Worm (Caenorhabditis elegans) whole organism, L1 larva: Measurements from ENCODE around the gene sups-1.
A peak's percentile ranks its signal among the peaks of the same experiment; 100 is the strongest.

Experiments
- C04F5.9 ChIP-seq: sonication (generic microtip); optimal IDR thresholded peaks from 2 replicates; lab custom pipeline; 2016; ENCODE audit warnings: missing genetic modification characterization, missing compliant biosample characterization
- C16A3.4 ChIP-seq: fragments of 150-350 bp; optimal IDR thresholded peaks from 2 replicates; lab custom pipeline; 2014; ENCODE audit warnings: missing biosample characterization, missing genetic modification characterization
- Y116A8C.19 ChIP-seq: sonication (generic microtip); optimal IDR thresholded peaks from 2 replicates; lab custom pipeline; 2016; ENCODE audit warnings: missing compliant biosample characterization, missing genetic modification characterization, borderline replicate concordance
- aha-1 ChIP-seq: fragments of 150-350 bp; optimal IDR thresholded peaks from 2 replicates; lab custom pipeline; 2014; ENCODE audit warnings: missing biosample characterization, missing genetic modification characterization
- blmp-1 ChIP-seq: fragments of 150-350 bp; optimal IDR thresholded peaks from 2 replicates; lab custom pipeline; 2014; ENCODE audit warnings: missing biosample characterization, missing genetic modification characterization
- ceh-8 ChIP-seq: fragments of 200-800 bp; sonication (Bioruptor generic); optimal IDR thresholded peaks from 2 replicates; lab custom pipeline; 2018; ENCODE audit warnings: mild to moderate bottlenecking, missing genetic modification characterization, moderate library complexity, missing compliant biosample characterization
- ceh-82 ChIP-seq, 3 experiments: fragments of 150-350 bp in 1 of 3; sonication (generic microtip) in 2 of 3; optimal IDR thresholded peaks; 2 replicates each; lab custom pipeline; 2014 to 2017; ENCODE audit warnings: missing biosample characterization in 3 of 3, missing genetic modification characterization in 3 of 3
- ceh-90 ChIP-seq: sonication (generic microtip); optimal IDR thresholded peaks from 2 replicates; lab custom pipeline; 2016; ENCODE audit warnings: missing genetic modification characterization, missing compliant biosample characterization
- ces-1 ChIP-seq: fragments of 150-350 bp; optimal IDR thresholded peaks from 2 replicates; lab custom pipeline; 2014; ENCODE audit warnings: missing biosample characterization, missing genetic modification reagents, missing genetic modification characterization
- egl-13 ChIP-seq: sonication (generic microtip); optimal IDR thresholded peaks from 2 replicates; lab custom pipeline; 2016; ENCODE audit warnings: missing genotype, missing genetic modification reagents, missing genetic modification characterization, missing compliant biosample characterization
- egl-27 ChIP-seq, 2 experiments: fragments of 150-350 bp in 1 of 2; sonication (generic microtip); optimal IDR thresholded peaks; 3 replicates each; lab custom pipeline; 2017 to 2018; ENCODE audit warnings: missing biosample characterization in 2 of 2, missing genetic modification characterization in 2 of 2, missing genetic modification reagents in 2 of 2
- elt-3 ChIP-seq, 6 experiments: fragments of 150-350 bp in 1 of 6; sonication (generic microtip); optimal IDR thresholded peaks; 2 replicates each; lab custom pipeline; 2017 to 2018; ENCODE audit warnings: missing biosample characterization in 6 of 6, missing genetic modification characterization in 6 of 6, inconsistent platforms in 1 of 6
- ets-5 ChIP-seq: fragments of 200-800 bp; sonication (Bioruptor generic); IDR thresholded peaks from 2 replicates; pipeline ENCODE4 v1.3.6; 2022; ENCODE audit warnings: missing genetic modification characterization, missing compliant biosample characterization
- fkh-4 ChIP-seq: sonication (generic microtip); optimal IDR thresholded peaks from 2 replicates; lab custom pipeline; 2016; ENCODE audit warnings: missing compliant biosample characterization, missing genetic modification characterization, borderline replicate concordance
- fos-1 ChIP-seq: fragments of 150-350 bp; optimal IDR thresholded peaks from 2 replicates; lab custom pipeline; 2014; ENCODE audit warnings: missing biosample characterization, missing genetic modification characterization
- grh-1 ChIP-seq: fragments of 200-800 bp; sonication (Bioruptor generic); IDR thresholded peaks from 2 replicates; pipeline ENCODE4 v1.3.6; 2022; ENCODE audit warnings: missing genetic modification reagents, missing genetic modification characterization, missing compliant biosample characterization
- hlh-4 ChIP-seq: sonication (generic microtip); optimal IDR thresholded peaks from 2 replicates; lab custom pipeline; 2016; ENCODE audit warnings: mild to moderate bottlenecking, missing genetic modification characterization, missing compliant biosample characterization
- hpl-2 ChIP-seq: fragments of 150-350 bp; optimal IDR thresholded peaks from 2 replicates; lab custom pipeline; 2014; ENCODE audit warnings: missing biosample characterization, missing genetic modification reagents, missing genetic modification characterization
- jun-1 ChIP-seq: fragments of 150-350 bp; optimal IDR thresholded peaks from 2 replicates; lab custom pipeline; 2014; ENCODE audit warnings: missing biosample characterization, missing genetic modification reagents, missing genetic modification characterization
- lin-13 ChIP-seq: fragments of 150-350 bp; optimal IDR thresholded peaks from 2 replicates; lab custom pipeline; 2014; ENCODE audit warnings: missing biosample characterization, missing genetic modification reagents, missing genetic modification characterization
- lin-14 ChIP-seq: fragments of 200-800 bp; sonication (Bioruptor generic); optimal IDR thresholded peaks from 2 replicates; lab custom pipeline; 2018; ENCODE audit warnings: mild to moderate bottlenecking, missing genetic modification characterization, moderate library complexity, missing compliant biosample characterization
- lin-15B ChIP-seq: fragments of 150-350 bp; sonication (generic microtip); optimal IDR thresholded peaks from 3 replicates; lab custom pipeline; 2014; ENCODE audit warnings: missing biosample characterization, missing genetic modification characterization
- lir-3 ChIP-seq: sonication (generic microtip); optimal IDR thresholded peaks from 2 replicates; lab custom pipeline; 2016; ENCODE audit warnings: mild to moderate bottlenecking, missing genetic modification characterization, moderate library complexity, missing compliant biosample characterization; ENCODE audit not compliant: poor library complexity
- lsy-2 ChIP-seq, 2 experiments: fragments of 150-350 bp; optimal IDR thresholded peaks; 2 replicates each; lab custom pipeline; 2014; ENCODE audit warnings: missing biosample characterization in 2 of 2, missing genetic modification characterization in 2 of 2
- mab-9 ChIP-seq: fragments of 200-800 bp; sonication (Bioruptor generic); IDR thresholded peaks from 2 replicates; pipeline ENCODE4 v1.3.6; 2022; ENCODE audit warnings: missing genetic modification reagents, missing genetic modification characterization, missing compliant biosample characterization
- mef-2 ChIP-seq: fragments of 150-350 bp; optimal IDR thresholded peaks from 2 replicates; lab custom pipeline; 2014; ENCODE audit warnings: missing biosample characterization, missing genetic modification characterization
- mep-1 ChIP-seq: fragments of 150-350 bp; optimal IDR thresholded peaks from 2 replicates; lab custom pipeline; 2014; ENCODE audit warnings: missing biosample characterization, missing genetic modification characterization
- nhr-11 ChIP-seq: fragments of 150-350 bp; optimal IDR thresholded peaks from 2 replicates; lab custom pipeline; 2014; ENCODE audit warnings: missing biosample characterization, missing genetic modification characterization
- nhr-12 ChIP-seq: sonication (generic microtip); optimal IDR thresholded peaks from 2 replicates; lab custom pipeline; 2017; ENCODE audit warnings: missing biosample characterization, missing genetic modification characterization
- nhr-20 ChIP-seq: sonication (generic microtip); optimal IDR thresholded peaks from 2 replicates; lab custom pipeline; 2016; ENCODE audit warnings: mild to moderate bottlenecking, missing genetic modification characterization, missing compliant biosample characterization
- nhr-237 ChIP-seq: fragments of 150-350 bp; optimal IDR thresholded peaks from 2 replicates; lab custom pipeline; 2014; ENCODE audit warnings: missing biosample characterization, missing genetic modification characterization
- nhr-28 ChIP-seq: fragments of 150-350 bp; optimal IDR thresholded peaks from 2 replicates; lab custom pipeline; 2014; ENCODE audit warnings: missing biosample characterization, missing genetic modification characterization
- nhr-71 ChIP-seq: sonication (generic microtip); optimal IDR thresholded peaks from 2 replicates; lab custom pipeline; 2016; ENCODE audit warnings: mild to moderate bottlenecking, missing genetic modification characterization, moderate library complexity, missing compliant biosample characterization
- nhr-77 ChIP-seq: fragments of 150-350 bp; optimal IDR thresholded peaks from 2 replicates; lab custom pipeline; 2014; ENCODE audit warnings: missing biosample characterization, missing genetic modification characterization
- nhr-85 ChIP-seq: sonication (generic microtip); peaks from one replicate; lab custom pipeline; 2016; ENCODE audit warnings: missing genetic modification characterization, inconsistent platforms, missing compliant biosample characterization
- nhr-90 ChIP-seq: sonication (generic microtip); optimal IDR thresholded peaks from 2 replicates; lab custom pipeline; 2016; ENCODE audit warnings: mild to moderate bottlenecking, missing genetic modification characterization, missing compliant biosample characterization; ENCODE audit not compliant: poor library complexity
- pax-3 ChIP-seq: fragments of 200-800 bp; sonication (Bioruptor generic); optimal IDR thresholded peaks from 2 replicates; lab custom pipeline; 2018; ENCODE audit warnings: mild to moderate bottlenecking, missing genetic modification characterization, moderate library complexity, missing compliant biosample characterization
- snpc-4 ChIP-seq: fragments of 150-350 bp; optimal IDR thresholded peaks from 2 replicates; lab custom pipeline; 2014; ENCODE audit warnings: missing biosample characterization, missing genetic modification characterization
- snu-23 ChIP-seq: sonication (generic microtip); optimal IDR thresholded peaks from 2 replicates; lab custom pipeline; 2016; ENCODE audit warnings: missing genetic modification characterization, missing compliant biosample characterization
- sox-4 ChIP-seq: sonication (generic microtip); optimal IDR thresholded peaks from 2 replicates; lab custom pipeline; 2016; ENCODE audit warnings: missing genetic modification characterization, missing compliant biosample characterization
- sptf-1 ChIP-seq: fragments of 150-350 bp; optimal IDR thresholded peaks from 2 replicates; lab custom pipeline; 2014; ENCODE audit warnings: missing biosample characterization, missing genetic modification characterization
- sup-37 ChIP-seq: fragments of 200-800 bp; sonication (Bioruptor generic); optimal IDR thresholded peaks from 2 replicates; lab custom pipeline; 2018; ENCODE audit warnings: mild to moderate bottlenecking, missing genetic modification characterization, missing compliant biosample characterization
- swsn-7 ChIP-seq: sonication (generic microtip); optimal IDR thresholded peaks from 2 replicates; lab custom pipeline; 2016; ENCODE audit warnings: missing genetic modification characterization, missing compliant biosample characterization
- tbx-2 ChIP-seq: sonication (generic microtip); optimal IDR thresholded peaks from 2 replicates; lab custom pipeline; 2016; ENCODE audit warnings: missing genetic modification characterization, missing compliant biosample characterization
- tlp-1 ChIP-seq: fragments of 150-350 bp; optimal IDR thresholded peaks from 2 replicates; lab custom pipeline; 2014; ENCODE audit warnings: missing biosample characterization, missing genetic modification characterization
- unc-130 ChIP-seq: fragments of 150-350 bp; optimal IDR thresholded peaks from 2 replicates; lab custom pipeline; 2017; ENCODE audit warnings: missing biosample characterization, missing genetic modification characterization, inconsistent platforms
- unc-30 ChIP-seq: sonication (generic microtip); optimal IDR thresholded peaks from 2 replicates; lab custom pipeline; 2017; ENCODE audit warnings: missing biosample characterization, missing genetic modification characterization
- vab-15 ChIP-seq: sonication (generic microtip); optimal IDR thresholded peaks from 2 replicates; lab custom pipeline; 2017; ENCODE audit warnings: missing genotype, mild to moderate bottlenecking, missing genetic modification characterization, missing compliant biosample characterization
- xbp-1 ChIP-seq: sonication (generic microtip); optimal IDR thresholded peaks from 2 replicates; lab custom pipeline; 2016; ENCODE audit warnings: missing genetic modification characterization, missing compliant biosample characterization
- ztf-11 ChIP-seq, 2 experiments: sonication (generic microtip); optimal IDR thresholded peaks; 2 replicates each; lab custom pipeline; 2016 to 2017; ENCODE audit warnings: missing genetic modification characterization in 2 of 2, missing biosample characterization in 1 of 2, missing compliant biosample characterization in 1 of 2
- ztf-4 ChIP-seq: fragments of 150-350 bp; optimal IDR thresholded peaks from 2 replicates; lab custom pipeline; 2014; ENCODE audit warnings: missing biosample characterization, missing genetic modification characterization

sups-1 gene

ce11 chrX:6050849-6051248 is 46.9 kb downstream of the sups-1 start:
- TF ChIP-seq xbp-1: no peak
- peak; percentile 29 for TF ChIP-seq unc-130
- peak; percentile 56 for TF ChIP-seq nhr-85 (tag; lab: Kevin White, UChicago)
- TF ChIP-seq blmp-1 (tag; lab: Kevin White, UChicago): peak; percentile 96
- peak in 5 of 6 experiments; percentile 16 to 64 (median 62) for TF ChIP-seq elt-3 (tag; optimal IDR thresholded peaks at IDR 0.05; lab: Kevin White, UChicago)
- TF ChIP-seq ceh-90 (tag; lab: Kevin White, UChicago): no peak
- no peak for TF ChIP-seq nhr-237 (tag; lab: Kevin White, UChicago)
- no peak for TF ChIP-seq nhr-77 (tag; lab: Kevin White, UChicago)
- peak; percentile 35 for TF ChIP-seq lin-14
- no peak for TF ChIP-seq Y116A8C.19
- TF ChIP-seq nhr-71: peak; percentile 6
- TF ChIP-seq tbx-2 (tag; lab: Kevin White, UChicago): peak; percentile 6
- peak; percentile 24 for TF ChIP-seq nhr-20 (tag; lab: Kevin White, UChicago)
- peak; percentile 47 for TF ChIP-seq grh-1 (GFP tag; lab: Robert Waterston, UW)
- TF ChIP-seq snu-23 (GFP tag; lab: Kevin White, UChicago): peak; percentile 14
- TF ChIP-seq lin-15B (tag; lab: Kevin White, UChicago): no peak

ce11 chrX:6052744-6053143 is 48.8 kb downstream of the sups-1 start, which contains the start of gene C45B2.6:
C45B2.6 (plus strand) TSS chrX:6052879.
- no peak for TF ChIP-seq egl-27 (tag; optimal IDR thresholded peaks at IDR 0.05; lab: Kevin White, UChicago)
- no peak for TF ChIP-seq C16A3.4 (tag; lab: Kevin White, UChicago)
- TF ChIP-seq xbp-1: peak; percentile 56
- no peak for TF ChIP-seq blmp-1 (tag; lab: Kevin White, UChicago)
- no peak for TF ChIP-seq ztf-11 (tag; optimal IDR thresholded peaks at IDR 0.05; lab: Kevin White, UChicago)
- peak; percentile 12 for TF ChIP-seq nhr-85 (tag; lab: Kevin White, UChicago)
- no peak for TF ChIP-seq lir-3 (tag; lab: Kevin White, UChicago)
- TF ChIP-seq unc-30 (tag; lab: Kevin White, UChicago): no peak
- no peak for TF ChIP-seq grh-1 (GFP tag; lab: Robert Waterston, UW)
- TF ChIP-seq ceh-8 (GFP tag; lab: Kevin White, UChicago): no peak
- TF ChIP-seq sox-4 (tag; lab: Kevin White, UChicago): no peak
- peak in 1 of 3 experiments; percentile 29 for TF ChIP-seq ceh-82 (tag; optimal IDR thresholded peaks at IDR 0.05; lab: Kevin White, UChicago)
- no peak for TF ChIP-seq jun-1 (tag; lab: Kevin White, UChicago)
- TF ChIP-seq hlh-4: no peak
- peak; percentile 32 for TF ChIP-seq mep-1 (tag; lab: Kevin White, UChicago)
- no peak for TF ChIP-seq pax-3 (tag; lab: Kevin White, UChicago)
- TF ChIP-seq aha-1 (tag; lab: Kevin White, UChicago): no peak
- peak in 1 of 2 experiments; percentile 35 for TF ChIP-seq lsy-2 (tag; optimal IDR thresholded peaks at IDR 0.05; lab: Kevin White, UChicago)
- TF ChIP-seq snpc-4 (tag; lab: Kevin White, UChicago): no peak
- TF ChIP-seq tlp-1 (tag; lab: Kevin White, UChicago): no peak
- no peak for TF ChIP-seq Y116A8C.19
- TF ChIP-seq mab-9 (GFP tag; lab: Robert Waterston, UW): no peak
- TF ChIP-seq fkh-4 (tag; lab: Kevin White, UChicago): no peak
- TF ChIP-seq hpl-2 (GFP tag; lab: Kevin White, UChicago): no peak
- TF ChIP-seq sup-37 (GFP tag; lab: Kevin White, UChicago): no peak
- no peak for TF ChIP-seq ztf-4
- TF ChIP-seq lin-13 (GFP tag; lab: Kevin White, UChicago): no peak
- peak; percentile 16 for TF ChIP-seq vab-15 (tag; lab: Kevin White, UChicago)
- no peak for TF ChIP-seq nhr-11 (tag; lab: Kevin White, UChicago)
- TF ChIP-seq nhr-12: no peak
- TF ChIP-seq ets-5 (GFP tag; lab: Robert Waterston, UW): no peak
- no peak for TF ChIP-seq ces-1 (GFP tag; lab: Kevin White, UChicago)
- TF ChIP-seq sptf-1 (tag; lab: Kevin White, UChicago): no peak
- TF ChIP-seq lin-14: peak; percentile 46
- no peak for TF ChIP-seq nhr-28
- no peak for TF ChIP-seq egl-13
- no peak for TF ChIP-seq mef-2 (tag; lab: Kevin White, UChicago)
- TF ChIP-seq nhr-20 (tag; lab: Kevin White, UChicago): peak; percentile 23
- TF ChIP-seq nhr-237 (tag; lab: Kevin White, UChicago): no peak
- TF ChIP-seq lin-15B (tag; lab: Kevin White, UChicago): no peak
- no peak for TF ChIP-seq swsn-7 (tag; lab: Kevin White, UChicago)
- no peak for TF ChIP-seq C04F5.9 (tag; lab: Kevin White, UChicago)
- TF ChIP-seq fos-1: no peak
- TF ChIP-seq nhr-90: no peak
